Worm (Caenorhabditis elegans) whole organism, young adult: ENCODE measurements around the gene tbx-11.

Experiments
- F55B11.4 ChIP-seq: sonication (generic microtip); optimal IDR thresholded peaks from 2 replicates; lab custom pipeline; 2016; ENCODE audit warnings: missing compliant biosample characterization, missing genetic modification characterization, borderline replicate concordance; ENCODE audit not compliant: insufficient read depth
- K11D2.4 ChIP-seq: fragments of 200-800 bp; sonication (Bioruptor generic); IDR thresholded peaks from 2 replicates; pipeline ENCODE4 v1.3.6; 2022; ENCODE audit warnings: missing genetic modification reagents, missing genetic modification characterization, missing compliant biosample characterization
- Y53G8AR.9 ChIP-seq: fragments of 200-800 bp; sonication (Bioruptor generic); conservative IDR thresholded peaks from 2 replicates; pipeline ENCODE4 v1.3.6; 2022; ENCODE audit warnings: missing genetic modification reagents, missing genetic modification characterization, missing compliant biosample characterization
- ama-1 ChIP-seq, 3 experiments: fragments of 150-350 bp in 1 of 3; sonication (generic microtip) in 2 of 3; optimal IDR thresholded peaks; 2 replicates each; lab custom pipeline; 2014 to 2018; ENCODE audit warnings: missing biosample characterization in 2 of 3, missing genetic modification characterization in 2 of 3, missing genetic modification reagents in 2 of 3
- ceh-58 ChIP-seq: fragments of 200-800 bp; sonication (Bioruptor generic); IDR thresholded peaks from 2 replicates; pipeline ENCODE4 v1.3.6; 2022; ENCODE audit warnings: missing genetic modification characterization, missing compliant biosample characterization
- ekl-4 ChIP-seq: fragments of 200-800 bp; sonication (Bioruptor generic); IDR thresholded peaks from 2 replicates; pipeline ENCODE4 v1.3.6; 2022; ENCODE audit warnings: missing genetic modification reagents, missing genetic modification characterization, missing compliant biosample characterization
- madf-8 ChIP-seq: fragments of 200-800 bp; sonication (Bioruptor generic); conservative IDR thresholded peaks from 2 replicates; pipeline ENCODE4 v1.3.6; 2022; ENCODE audit warnings: missing genetic modification reagents, missing genetic modification characterization, missing compliant biosample characterization
- nhr-120 ChIP-seq: fragments of 200-800 bp; sonication (Bioruptor generic); IDR thresholded peaks from 2 replicates; pipeline ENCODE4 v1.3.6; 2022; ENCODE audit warnings: missing genetic modification characterization, missing compliant biosample characterization
- rec-8 ChIP-seq, 2 experiments: sonication (generic microtip); optimal IDR thresholded peaks; 2 replicates each; lab custom pipeline; 2016; ENCODE audit warnings: mild to moderate bottlenecking in 2 of 2, missing genetic modification characterization in 2 of 2, missing genetic modification reagents in 2 of 2, missing genotype in 2 of 2, missing biosample characterization in 1 of 2, missing compliant biosample characterization in 1 of 2, moderate library complexity in 1 of 2
- repo-1 ChIP-seq: sonication (generic microtip); optimal IDR thresholded peaks from 2 replicates; lab custom pipeline; 2017; ENCODE audit warnings: mild to moderate bottlenecking, missing genetic modification characterization, missing compliant biosample characterization
- snpc-4 ChIP-seq, 5 experiments: fragments of 150-350 bp in 1 of 5; sonication (generic microtip) in 4 of 5; optimal IDR thresholded peaks; 2 replicates each; lab custom pipeline; 2014 to 2018; ENCODE audit warnings: missing genetic modification characterization in 5 of 5, missing biosample characterization in 3 of 5, antibody characterized with exemption in 2 of 5, mild to moderate bottlenecking in 2 of 5, missing compliant biosample characterization in 2 of 5, missing genotype in 2 of 5, moderate library complexity in 2 of 5, missing genetic modification reagents in 1 of 5
- tbp1 ChIP-seq: fragments of 200-800 bp; sonication (Bioruptor generic); optimal IDR thresholded peaks from 2 replicates; lab custom pipeline; 2018; ENCODE audit warnings: mild to moderate bottlenecking, missing genetic modification characterization, missing compliant biosample characterization
- unc-130 ChIP-seq: sonication (generic microtip); optimal IDR thresholded peaks from 2 replicates; lab custom pipeline; 2016; ENCODE audit warnings: missing genetic modification reagents, missing genetic modification characterization, missing compliant biosample characterization
- unc-62 ChIP-seq: fragments of 150-350 bp; optimal IDR thresholded peaks from 2 replicates; lab custom pipeline; 2014; ENCODE audit warnings: missing biosample characterization, missing genetic modification reagents, missing genetic modification characterization

ce11 chrIII:6067557-6067956 is 20.8 kb upstream of the tbx-11 start, which contains the start of gene mapk-15:
- no peak for TF ChIP-seq K11D2.4 (GFP tag; lab: Robert Waterston, UW)
- TF ChIP-seq snpc-4 (GFP tag; optimal IDR thresholded peaks at IDR 0.05; lab: Kevin White, UChicago) = no peak
- TF ChIP-seq snpc-4 (tag; optimal IDR thresholded peaks at IDR 0.05; lab: Kevin White, UChicago) = no peak
- no peak for TF ChIP-seq ama-1 (optimal IDR thresholded peaks at IDR 0.05; lab: Kevin White, UChicago)
- TF ChIP-seq ama-1 (GFP tag; optimal IDR thresholded peaks at IDR 0.05; lab: Kevin White, UChicago) = no peak
- no peak for TF ChIP-seq ceh-58 (GFP tag; lab: Robert Waterston, UW)
- TF ChIP-seq rec-8 (tag; optimal IDR thresholded peaks at IDR 0.05; lab: Kevin White, UChicago) = no peak
- no peak for TF ChIP-seq ekl-4 (GFP tag; lab: Robert Waterston, UW)
- no peak for TF ChIP-seq tbp1 (GFP tag; lab: Kevin White, UChicago)
- TF ChIP-seq madf-8 = no peak
- no peak for TF ChIP-seq F55B11.4
- no peak for TF ChIP-seq unc-62 (GFP tag; lab: Kevin White, UChicago)
- no peak for TF ChIP-seq repo-1
- no peak for TF ChIP-seq unc-130 (GFP tag; lab: Kevin White, UChicago)
- TF ChIP-seq Y53G8AR.9 (GFP tag; lab: Robert Waterston, UW) = no peak
- no peak for TF ChIP-seq nhr-120
